Worm (Caenorhabditis elegans): ENCODE measurements around the gene D1044.7.

ce11 chrIII:5508669-5509068 is at the start of gene D1044.7:
- TF ChIP-seq nhr-76 (tag; optimal IDR thresholded peaks at IDR 0.05), result no peak
- no peak for TF ChIP-seq lin-13 (tag; optimal IDR thresholded peaks at IDR 0.05)
- TF ChIP-seq ces-1 (GFP tag; optimal IDR thresholded peaks at IDR 0.05), result no peak
- TF ChIP-seq elt-3 (tag; optimal IDR thresholded peaks at IDR 0.05), result no peak
- no peak for TF ChIP-seq sptf-1 (tag; optimal IDR thresholded peaks at IDR 0.05)
- TF ChIP-seq ceh-43 (GFP tag; optimal IDR thresholded peaks at IDR 0.05), result no peak
- TF ChIP-seq hlh-1 (tag; optimal IDR thresholded peaks at IDR 0.05), result no peak
- no peak for TF ChIP-seq mab-5 (tag; optimal IDR thresholded peaks at IDR 0.05)
- TF ChIP-seq tbx-8 (GFP tag; optimal IDR thresholded peaks at IDR 0.05), result no peak
- no peak for TF ChIP-seq pha-4 (tag; optimal IDR thresholded peaks at IDR 0.05)
- no peak for TF ChIP-seq nhr-12 (tag; optimal IDR thresholded peaks at IDR 0.05)
- TF ChIP-seq cnd-1 (tag; optimal IDR thresholded peaks at IDR 0.05), result no peak

Measured in whole organism, mixed stage, embryonic.